Worm (Caenorhabditis elegans): ENCODE data around the gene T13C2.7.
A peak's percentile ranks its signal among the peaks of the same experiment; 100 is the strongest.

Gene T13C2.7

DNA sequence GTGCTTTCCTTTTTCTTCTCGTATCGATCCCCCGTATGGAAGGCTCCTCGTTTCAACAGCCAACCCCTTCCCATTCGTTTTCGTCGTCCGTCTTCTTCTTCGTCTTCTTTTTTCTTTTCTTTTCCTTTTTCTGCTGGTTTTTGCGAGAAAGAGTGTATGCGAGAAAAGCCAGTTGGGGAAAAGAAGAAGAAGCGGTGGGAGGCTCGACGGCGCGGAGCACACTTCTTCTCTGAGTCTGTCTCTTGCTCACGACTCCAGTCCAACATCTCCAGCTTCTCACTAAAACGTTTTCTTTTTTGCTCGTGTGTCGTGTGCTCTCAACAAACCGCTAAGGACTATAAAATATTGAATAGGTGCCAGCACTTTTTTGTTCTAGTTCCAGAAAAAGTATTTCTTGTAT lies 29.3 kb downstream of the T13C2.7 start:
- TF ChIP-seq aha-1 (tag) (peak; percentile 96), unc-62 (GFP tag; optimal IDR thresholded peaks at IDR 0.05 in 1 of 2) (peak in 1 of 2 experiments; percentile 92), unc-62 (tag; optimal IDR thresholded peaks at IDR 0.05) (no peak), F44E2.7 (GFP tag; IDR thresholded peaks at IDR 0.05) (no peak), F37D6.2 (tag; optimal IDR thresholded peaks at IDR 0.05) (peak; percentile 52), hmg-1.1 (GFP tag; IDR thresholded peaks at IDR 0.05) (peak; percentile 75), nhr-237 (tag; optimal IDR thresholded peaks at IDR 0.05) (no peak), daf-16 (GFP tag; optimal IDR thresholded peaks at IDR 0.05) (no peak), daf-16 (tag; optimal IDR thresholded peaks at IDR 0.05) (no peak), mdl-1 (tag; optimal IDR thresholded peaks at IDR 0.05) (peak in 1 of 2 experiments; percentile 14), fkh-10 (GFP tag; optimal IDR thresholded peaks at IDR 0.05) (peak; percentile 74), lin-13 (GFP tag; optimal IDR thresholded peaks at IDR 0.05) (no peak), F49E8.2 (tag; optimal IDR thresholded peaks at IDR 0.05; ENCODE audit: borderline replicate concordance) (no peak), lin-29 (GFP tag; IDR thresholded peaks at IDR 0.05) (no peak), mdt-29 (GFP tag; IDR thresholded peaks at IDR 0.05) (no peak), ctbp-1 (GFP tag; IDR thresholded peaks at IDR 0.05) (0 out of 2 replicates have a peak, but pooled peaks have one; percentile 39), nhr-25 (tag; optimal IDR thresholded peaks at IDR 0.05; ENCODE audit: borderline replicate concordance, insufficient read depth) (no peak), unc-39 (tag; optimal IDR thresholded peaks at IDR 0.05) (no peak), lsy-2 (tag; optimal IDR thresholded peaks at IDR 0.05) (peak in 1 of 2 experiments; percentile 18), rbr-2 (tag; optimal IDR thresholded peaks at IDR 0.05) (peak; percentile 53)

DNA sequence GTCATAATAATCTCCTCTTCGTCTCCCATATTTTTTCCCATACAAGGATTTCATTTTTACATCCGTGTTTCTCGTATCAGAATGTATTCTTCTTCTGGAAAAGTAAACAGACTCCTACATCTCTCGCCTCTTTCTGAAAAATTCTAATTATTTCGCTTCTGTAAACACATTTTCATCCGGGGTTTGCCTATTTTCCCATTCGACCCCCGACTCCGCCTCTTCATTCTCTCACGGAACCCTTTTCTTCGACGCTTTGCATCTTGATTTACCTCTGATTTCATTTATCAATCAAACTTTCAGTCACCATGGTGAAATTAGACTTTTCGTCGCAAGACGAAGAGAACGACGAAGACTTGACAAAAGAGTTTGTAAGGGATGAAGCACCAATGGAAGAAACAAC lies 31.5 kb downstream of the T13C2.7 start, which contains the start of gene snt-1:
Gene snt-1 (plus strand): TSS at position 301 of the 400 bp plus-strand sequence.
- TF ChIP-seq dmd-8 (GFP tag; IDR thresholded peaks at IDR 0.05), result no peak
- TF ChIP-seq aha-1 (tag), result peak; percentile 35

DNA sequence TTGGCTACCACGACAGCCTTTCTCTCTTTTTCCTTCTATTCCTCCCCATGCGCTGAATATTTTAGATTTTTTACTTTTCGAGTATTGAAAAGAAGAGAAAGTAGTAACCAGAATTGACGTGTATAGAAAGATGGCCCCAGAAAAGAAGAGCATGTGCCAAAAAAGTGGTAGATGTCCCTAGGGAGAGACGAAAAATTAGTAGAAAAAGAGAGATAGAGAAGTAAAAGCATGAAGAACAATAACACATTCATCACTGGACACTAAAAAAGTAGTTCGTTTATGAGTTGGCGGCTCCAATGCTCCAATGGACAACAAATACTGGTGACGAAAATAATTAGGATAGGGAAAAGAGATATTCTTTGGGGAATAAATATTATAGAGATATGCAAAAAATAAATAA lies 33.3 kb downstream of the T13C2.7 start:
- TF ChIP-seq zip-11 (GFP tag; IDR thresholded peaks at IDR 0.05), result no peak
- peak; percentile 24 for TF ChIP-seq hlh-30 (tag; optimal IDR thresholded peaks at IDR 0.05; ENCODE audit: insufficient read depth)
- peak; percentile 55 for TF ChIP-seq aha-1 (tag)
- no peak for TF ChIP-seq tag-97 (GFP tag; IDR thresholded peaks at IDR 0.05)
- TF ChIP-seq daf-16 (GFP tag; optimal IDR thresholded peaks at IDR 0.05), result no peak
- no peak for TF ChIP-seq daf-16 (tag; optimal IDR thresholded peaks at IDR 0.05)
- peak in 1 of 2 experiments; percentile 33 for TF ChIP-seq mdl-1 (tag; optimal IDR thresholded peaks at IDR 0.05)
- TF ChIP-seq unc-62 (GFP tag; optimal IDR thresholded peaks at IDR 0.05 in 1 of 2), result peak in 1 of 2 experiments; percentile 92
- no peak for TF ChIP-seq unc-62 (tag; optimal IDR thresholded peaks at IDR 0.05)
- TF ChIP-seq lsy-2 (tag; optimal IDR thresholded peaks at IDR 0.05), result peak in 1 of 2 experiments; percentile 19
- 0 out of 2 replicates have a peak, but pooled peaks have one; percentile 21 for TF ChIP-seq hmg-1.1 (GFP tag; IDR thresholded peaks at IDR 0.05)

DNA sequence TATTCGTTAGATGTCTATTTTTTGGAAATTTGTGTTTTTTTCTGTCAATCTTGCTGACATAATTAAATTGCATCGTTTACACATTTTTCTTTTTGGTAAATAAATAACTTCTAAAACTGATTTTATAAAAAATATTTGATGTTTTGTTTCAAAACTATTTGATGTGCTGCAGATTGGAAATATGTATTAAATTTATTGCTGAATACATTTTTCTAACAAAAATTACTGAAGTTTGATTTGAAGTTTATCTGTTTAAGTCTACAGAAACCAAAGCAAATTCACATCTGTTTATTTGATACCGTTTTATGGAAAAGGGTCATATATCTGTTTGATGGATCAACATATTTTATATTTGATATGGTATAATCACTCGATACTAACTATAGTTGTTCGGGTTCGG lies 37.1 kb downstream of the T13C2.7 start:
- TF ChIP-seq unc-62 (GFP tag; optimal IDR thresholded peaks at IDR 0.05 in 1 of 2), result peak in 1 of 2 experiments; percentile 97
- TF ChIP-seq unc-62 (tag; optimal IDR thresholded peaks at IDR 0.05), result no peak
- no peak for TF ChIP-seq gei-8 (GFP tag; optimal IDR thresholded peaks at IDR 0.05)

DNA sequence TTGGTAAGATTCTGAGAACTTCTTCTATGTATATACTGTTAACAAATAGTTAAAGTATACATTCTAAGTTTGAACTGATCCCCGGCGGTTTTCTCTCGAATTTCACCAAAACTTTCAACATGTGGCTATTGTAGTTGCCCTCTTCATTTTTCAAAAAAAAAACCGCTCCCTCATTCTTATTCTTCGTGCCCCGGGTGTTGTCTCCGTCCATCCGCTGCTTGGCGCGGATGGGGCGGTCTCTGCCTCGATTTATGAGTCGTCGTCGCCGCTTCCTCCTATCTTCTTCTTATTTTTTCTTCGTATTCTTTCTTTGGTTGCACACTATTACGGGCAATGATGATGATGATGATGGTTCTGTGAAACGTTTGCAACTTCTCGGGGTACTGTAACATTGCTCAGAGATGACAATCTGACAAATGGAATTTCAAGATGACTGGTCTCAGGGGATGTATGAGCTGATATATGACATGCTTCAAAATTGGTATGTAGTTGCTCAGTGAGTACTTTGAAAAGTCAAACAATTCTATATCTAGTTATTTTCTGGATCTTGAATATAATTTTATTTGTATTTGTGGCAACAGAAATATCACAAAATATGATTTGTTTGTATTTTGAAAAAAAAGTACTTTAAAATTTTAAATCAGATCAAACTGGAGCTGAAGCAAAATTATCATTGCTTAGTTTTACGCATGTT lies 41.2 kb downstream of the T13C2.7 start:
- TF ChIP-seq sdz-12 (GFP tag; optimal IDR thresholded peaks at IDR 0.05), result no peak
- no peak for TF ChIP-seq lin-15B (tag; optimal IDR thresholded peaks at IDR 0.05)
- no peak for TF ChIP-seq spr-3 (GFP tag; optimal IDR thresholded peaks at IDR 0.05)
- no peak for TF ChIP-seq F10B5.3 (tag; optimal IDR thresholded peaks at IDR 0.05)
- no peak for TF ChIP-seq hmg-1.1 (GFP tag; IDR thresholded peaks at IDR 0.05)
- no peak for TF ChIP-seq nhr-77 (tag; optimal IDR thresholded peaks at IDR 0.05)
- TF ChIP-seq tra-1 (GFP tag; IDR thresholded peaks at IDR 0.05), result no peak
- TF ChIP-seq D1046.2 (GFP tag; IDR thresholded peaks at IDR 0.05), result no peak
- no peak for TF ChIP-seq dmd-9 (GFP tag; IDR thresholded peaks at IDR 0.05)
- TF ChIP-seq ces-1 (GFP tag; optimal IDR thresholded peaks at IDR 0.05), result no peak
- no peak for TF ChIP-seq aly-2 (tag; optimal IDR thresholded peaks at IDR 0.05)
- no peak for TF ChIP-seq hlh-30 (tag; optimal IDR thresholded peaks at IDR 0.05; ENCODE audit: insufficient read depth)
- TF ChIP-seq mes-2 (tag; optimal IDR thresholded peaks at IDR 0.05; ENCODE audit: poor library complexity, severe bottlenecking), result no peak
- TF ChIP-seq lin-29 (GFP tag; IDR thresholded peaks at IDR 0.05), result no peak
- no peak for TF ChIP-seq gei-8 (GFP tag; optimal IDR thresholded peaks at IDR 0.05)
- no peak for TF ChIP-seq mdl-1 (tag; optimal IDR thresholded peaks at IDR 0.05)
- TF ChIP-seq ztf-11 (tag; optimal IDR thresholded peaks at IDR 0.05), result no peak
- TF ChIP-seq dpl-1 (GFP tag; optimal IDR thresholded peaks at IDR 0.05), result no peak
- no peak for TF ChIP-seq set-16 (GFP tag; IDR thresholded peaks at IDR 0.05)
- TF ChIP-seq zip-11 (GFP tag; IDR thresholded peaks at IDR 0.05), result no peak
- TF ChIP-seq lin-13 (GFP tag; optimal IDR thresholded peaks at IDR 0.05), result no peak
- TF ChIP-seq hif-1 (tag; optimal IDR thresholded peaks at IDR 0.05), result no peak
- TF ChIP-seq mep-1 (tag; optimal IDR thresholded peaks at IDR 0.05), result no peak

Measured in whole organism, L4 larva.